Worm (Caenorhabditis elegans): ENCODE measurements around the gene haly-1.

DNA sequence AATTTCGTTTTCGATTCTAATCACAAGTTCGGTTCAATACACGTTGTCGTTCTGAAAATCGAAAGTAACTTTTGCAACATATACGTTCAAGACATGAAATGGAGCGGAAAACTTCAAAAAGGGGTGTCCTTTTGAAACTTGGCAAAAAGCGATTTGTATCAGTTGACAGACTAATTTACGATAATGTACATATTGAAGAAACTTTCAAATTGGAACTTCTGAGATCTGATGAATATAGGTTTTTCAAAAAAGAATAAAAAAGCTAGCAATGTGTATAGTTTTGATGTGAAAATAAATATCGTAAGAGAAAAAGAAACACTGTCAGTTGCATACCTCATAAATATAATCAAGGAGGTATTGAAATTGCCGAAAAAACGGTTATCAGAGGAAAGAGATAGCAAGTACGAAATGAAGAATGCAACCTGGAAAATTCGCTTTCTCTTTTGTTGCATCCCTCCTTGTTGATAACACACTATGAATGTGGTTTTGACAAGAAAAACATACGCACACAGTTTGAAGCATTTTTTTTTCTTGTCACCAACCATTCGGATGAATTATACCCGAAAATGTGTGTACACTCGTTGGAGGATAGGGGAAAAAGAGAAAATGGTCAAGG is 32.7 kb upstream of the haly-1 start, which contains the start of gene dgn-1:
- TF ChIP-seq med-1 (GFP tag; optimal IDR thresholded peaks at IDR 0.05; ENCODE audit: insufficient read depth) (no peak), tab-1 (GFP tag; IDR thresholded peaks at IDR 0.05) (no peak)
